Worm (Caenorhabditis elegans) whole organism, L1 larva: ENCODE measurements around the gene C27A2.8.

ENCODE experiments used
- lin-39 ChIP-seq: fragments of 150-350 bp; optimal IDR thresholded peaks from 2 replicates; lab custom pipeline; 2014; ENCODE audit warnings: missing biosample characterization, missing genetic modification reagents, missing genetic modification characterization
- lsy-2 ChIP-seq, 2 experiments: fragments of 150-350 bp; optimal IDR thresholded peaks; 2 replicates each; lab custom pipeline; 2014; ENCODE audit warnings: missing biosample characterization in 2 of 2, missing genetic modification characterization in 2 of 2
- nhr-76 ChIP-seq: sonication (generic microtip); optimal IDR thresholded peaks from 2 replicates; lab custom pipeline; 2017; ENCODE audit warnings: missing biosample characterization, missing genetic modification characterization
- pqm-1 ChIP-seq: sonication (generic microtip); optimal IDR thresholded peaks from 3 replicates; lab custom pipeline; 2017; ENCODE audit warnings: missing biosample characterization, missing genetic modification characterization
- unc-130 ChIP-seq: fragments of 150-350 bp; optimal IDR thresholded peaks from 2 replicates; lab custom pipeline; 2017; ENCODE audit warnings: missing biosample characterization, missing genetic modification characterization, inconsistent platforms
- ztf-4 ChIP-seq: fragments of 150-350 bp; optimal IDR thresholded peaks from 2 replicates; lab custom pipeline; 2014; ENCODE audit warnings: missing biosample characterization, missing genetic modification characterization

DNA sequence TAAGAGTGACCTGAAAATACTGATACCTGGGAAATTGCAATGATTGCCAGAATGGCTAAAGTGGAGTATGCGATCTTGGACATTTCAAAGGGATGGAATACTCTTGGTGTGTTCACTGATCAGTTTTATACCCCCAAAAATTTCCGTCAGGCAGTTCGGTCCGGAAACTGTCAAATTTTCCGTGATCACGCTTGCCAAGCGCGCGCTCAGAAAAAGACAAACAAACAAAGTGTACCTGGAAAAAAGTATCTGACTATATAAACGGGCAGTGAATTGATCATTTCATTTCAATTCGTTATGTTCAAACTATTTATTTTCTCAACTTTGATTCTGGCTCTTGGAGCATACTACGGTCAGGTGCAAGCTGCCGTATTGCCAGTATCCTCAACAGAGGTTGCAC, 33.9 kb upstream of the C27A2.8 start, which contains the start of the genes idpb-3 and idpb-1:
- no peak for TF ChIP-seq unc-130 (tag; lab: Kevin White, UChicago)
- TF ChIP-seq lin-39 (tag; lab: Kevin White, UChicago) = no peak
- no peak for TF ChIP-seq pqm-1 (tag; lab: Kevin White, UChicago)
- no peak for TF ChIP-seq lsy-2 (tag; optimal IDR thresholded peaks at IDR 0.05; lab: Kevin White, UChicago)
- TF ChIP-seq ztf-4 (tag; lab: Kevin White, UChicago) = no peak
- TF ChIP-seq nhr-76 (tag; lab: Kevin White, UChicago) = no peak
